Fruit fly (Drosophila melanogaster) whole organism, wandering third instar larva: ENCODE results near the gene Hmgcr.
A peak's percentile ranks its signal among the peaks of the same experiment; 100 is the strongest.

Experiments used
- Abd-B ChIP-seq: fragments of >200 bp; optimal IDR thresholded peaks from 2 replicates; lab custom pipeline; 2017; ENCODE audit warnings: missing biosample characterization, missing genetic modification characterization
- CG32264 ChIP-seq: fragments of 200-800 bp; sonication (Bioruptor generic); optimal IDR thresholded peaks from 2 replicates; lab custom pipeline; 2016; ENCODE audit warnings: missing biosample characterization, missing genetic modification characterization
- CG9705 ChIP-seq: fragments of 200-800 bp; sonication (Bioruptor generic); optimal IDR thresholded peaks from 2 replicates; lab custom pipeline; 2018; ENCODE audit warnings: missing biosample characterization, mild to moderate bottlenecking, missing genetic modification characterization
- CrebA ChIP-seq: fragments of 200-800 bp; sonication (Bioruptor generic); optimal IDR thresholded peaks from 2 replicates; lab custom pipeline; 2016; ENCODE audit warnings: missing biosample characterization, mild to moderate bottlenecking, missing genetic modification characterization, borderline replicate concordance
- Dfd ChIP-seq: fragments of >200 bp; optimal IDR thresholded peaks from 2 replicates; lab custom pipeline; 2017; ENCODE audit warnings: missing biosample characterization, missing genetic modification characterization
- Dif ChIP-seq: fragments of 200-275, 200-300 bp; sonication (Bioruptor generic); optimal IDR thresholded peaks from 2 replicates; lab custom pipeline; 2018; ENCODE audit warnings: missing biosample characterization, missing genetic modification characterization; ENCODE audit not compliant: partially characterized antibody
- GATAd ChIP-seq: sonication (Bioruptor generic); optimal IDR thresholded peaks from 2 replicates; lab custom pipeline; 2016; ENCODE audit warnings: missing biosample characterization, missing genetic modification characterization
- HLH106 ChIP-seq: fragments of 200-800 bp; optimal IDR thresholded peaks from 3 replicates; lab custom pipeline; 2019; ENCODE audit warnings: missing biosample characterization, mild to moderate bottlenecking, missing genetic modification characterization, moderate library complexity
- Hnf4 ChIP-seq: fragments of 200-800 bp; sonication (Bioruptor generic); optimal IDR thresholded peaks from 2 replicates; lab custom pipeline; 2016; ENCODE audit warnings: missing biosample characterization, mild to moderate bottlenecking, missing genetic modification characterization
- Hr78 ChIP-seq: fragments of >200 bp; optimal IDR thresholded peaks from 2 replicates; lab custom pipeline; 2017; ENCODE audit warnings: missing biosample characterization, missing genetic modification characterization
- Hr83 ChIP-seq: fragments of 200-300 bp; sonication (Bioruptor generic); optimal IDR thresholded peaks from 2 replicates; lab custom pipeline; 2016; ENCODE audit warnings: missing biosample characterization, mild to moderate bottlenecking, missing genetic modification characterization, moderate library complexity; ENCODE audit not compliant: poor library complexity, severe bottlenecking
- Jra ChIP-seq: sonication (Bioruptor generic); optimal IDR thresholded peaks from 2 replicates; lab custom pipeline; 2016; ENCODE audit warnings: missing biosample characterization, missing genetic modification characterization
- Mio ChIP-seq: sonication (Bioruptor generic); optimal IDR thresholded peaks from 2 replicates; lab custom pipeline; 2016; ENCODE audit warnings: missing biosample characterization, missing genetic modification characterization
- Myc ChIP-seq: fragments of >200 bp; optimal IDR thresholded peaks from 2 replicates; lab custom pipeline; 2017
- N ChIP-seq: fragments of >200 bp; optimal IDR thresholded peaks from 2 replicates; lab custom pipeline; 2018; ENCODE audit warnings: missing biosample characterization, missing external identifiers, missing genetic modification characterization
- OdsH ChIP-seq: fragments of 200-800 bp; sonication (Bioruptor generic); optimal IDR thresholded peaks from 2 replicates; lab custom pipeline; 2016; ENCODE audit warnings: missing biosample characterization, mild to moderate bottlenecking, missing genetic modification characterization
- Rel ChIP-seq, 2 experiments: fragments of 200-800 bp; sonication (Bioruptor generic) in 1 of 2; optimal IDR thresholded peaks; 2 replicates in 1 of 2; 3 replicates in 1 of 2; lab custom pipeline; 2016 to 2019; ENCODE audit warnings: mild to moderate bottlenecking in 2 of 2, missing biosample characterization in 2 of 2, missing genetic modification characterization in 2 of 2, moderate library complexity in 1 of 2
- Sp1 ChIP-seq: fragments of 200-800 bp; sonication (Bioruptor generic); optimal IDR thresholded peaks from 3 replicates; lab custom pipeline; 2019; ENCODE audit warnings: missing biosample characterization, mild to moderate bottlenecking, missing genetic modification characterization, moderate library complexity
- Vsx2 ChIP-seq: fragments of 200-300, 225-300 bp; sonication (Bioruptor generic); optimal IDR thresholded peaks from 2 replicates; lab custom pipeline; 2018; ENCODE audit warnings: missing biosample characterization, missing genetic modification characterization; ENCODE audit not compliant: partially characterized antibody
- br ChIP-seq: fragments of 200-800 bp; sonication (Bioruptor generic); optimal IDR thresholded peaks from 2 replicates; lab custom pipeline; 2016; ENCODE audit warnings: missing biosample characterization, missing genetic modification characterization
- brk ChIP-seq: fragments of 200-800 bp; sonication (Bioruptor generic); optimal IDR thresholded peaks from 2 replicates; lab custom pipeline; 2016; ENCODE audit warnings: missing biosample characterization, mild to moderate bottlenecking, missing genetic modification characterization
- dl ChIP-seq, 2 experiments: fragments of 175-275, 200-275 bp in 1 of 2; fragments of 200-275 bp in 1 of 2; sonication (Bioruptor generic); optimal IDR thresholded peaks; lab custom pipeline; 2018; ENCODE audit warnings: mild to moderate bottlenecking in 2 of 2, missing biosample characterization in 2 of 2, missing genetic modification characterization in 2 of 2, moderate library complexity in 2 of 2; ENCODE audit not compliant: partially characterized antibody in 2 of 2, insufficient read depth in 1 of 2
- dmrt93B ChIP-seq: fragments of 200-800 bp; sonication (Bioruptor generic); optimal IDR thresholded peaks from 2 replicates; lab custom pipeline; 2018; ENCODE audit warnings: missing biosample characterization, mild to moderate bottlenecking, missing genetic modification characterization
- dsf ChIP-seq: sonication (Bioruptor generic); optimal IDR thresholded peaks from 2 replicates; lab custom pipeline; 2016; ENCODE audit warnings: missing biosample characterization, missing genetic modification characterization, borderline replicate concordance
- ey ChIP-seq: fragments of 200-800 bp; sonication (Bioruptor generic); optimal IDR thresholded peaks from 2 replicates; lab custom pipeline; 2016; ENCODE audit warnings: missing biosample characterization, missing genetic modification characterization
- foxo ChIP-seq, 2 experiments: fragments of 200-800 bp; sonication (Bioruptor generic); optimal IDR thresholded peaks; 2 replicates in 1 of 2; 3 replicates in 1 of 2; lab custom pipeline; 2016 to 2017; ENCODE audit warnings: missing biosample characterization in 2 of 2, missing genetic modification characterization in 2 of 2
- fru ChIP-seq: fragments of 200-800 bp; sonication (Bioruptor generic); optimal IDR thresholded peaks from 3 replicates; lab custom pipeline; 2016; ENCODE audit warnings: missing biosample characterization, mild to moderate bottlenecking, missing genetic modification characterization
- h ChIP-seq: fragments of 200-800 bp; sonication (Bioruptor generic); optimal IDR thresholded peaks from 3 replicates; lab custom pipeline; 2016; ENCODE audit warnings: missing biosample characterization, mild to moderate bottlenecking, missing genetic modification characterization
- jim ChIP-seq: fragments of 175-275, 200-325 bp; sonication (Bioruptor generic); optimal IDR thresholded peaks from 2 replicates; lab custom pipeline; 2016; ENCODE audit warnings: missing biosample characterization, mild to moderate bottlenecking, missing genetic modification characterization
- lola ChIP-seq: fragments of >200 bp; optimal IDR thresholded peaks from 2 replicates; lab custom pipeline; 2017; ENCODE audit warnings: missing biosample characterization, missing genetic modification characterization
- pan ChIP-seq: fragments of >200 bp; optimal IDR thresholded peaks from 2 replicates; lab custom pipeline; 2017
- psq ChIP-seq: fragments of 200-800 bp; sonication (Bioruptor generic); optimal IDR thresholded peaks from 3 replicates; lab custom pipeline; 2017; ENCODE audit warnings: missing biosample characterization, mild to moderate bottlenecking, missing genetic modification characterization, moderate library complexity
- rgr ChIP-seq: fragments of 200-800 bp; sonication (Bioruptor generic); optimal IDR thresholded peaks from 3 replicates; lab custom pipeline; 2016; ENCODE audit warnings: missing biosample characterization, mild to moderate bottlenecking, missing genetic modification characterization
- sage ChIP-seq: fragments of 200-800 bp; sonication (Bioruptor generic); optimal IDR thresholded peaks from 2 replicates; lab custom pipeline; 2016; ENCODE audit warnings: missing biosample characterization, mild to moderate bottlenecking, missing genetic modification characterization
- sv ChIP-seq: fragments of 200-800 bp; sonication (Bioruptor generic); optimal IDR thresholded peaks from 3 replicates; lab custom pipeline; 2016; ENCODE audit warnings: missing biosample characterization, missing genetic modification characterization
- tai ChIP-seq: sonication (Bioruptor generic); optimal IDR thresholded peaks from 2 replicates; lab custom pipeline; 2016; ENCODE audit warnings: missing biosample characterization, missing genetic modification characterization
- usp ChIP-seq: fragments of >200 bp; optimal IDR thresholded peaks from 2 replicates; lab custom pipeline; 2017; ENCODE audit warnings: missing biosample characterization, missing genetic modification characterization
- woc ChIP-seq: sonication (Bioruptor generic); optimal IDR thresholded peaks from 2 replicates; lab custom pipeline; 2016; ENCODE audit warnings: missing biosample characterization, mild to moderate bottlenecking, missing genetic modification characterization

Hmgcr gene

dm6 chr3R:23722680-23723372 lies 10.3 kb upstream of the Hmgcr start, which contains the start of gene CG10365:
TSS of gene CG10365 (plus strand) at chr3R:23723331.
- peak; percentile 18 for TF ChIP-seq Vsx2 (GFP tag; lab: Kevin White, UChicago)
- TF ChIP-seq fru (GFP tag; lab: Kevin White, UChicago): peak; percentile 81
- no peak for TF ChIP-seq Jra
- no peak for TF ChIP-seq dsf (GFP tag; lab: Kevin White, UChicago)
- TF ChIP-seq foxo (GFP tag; optimal IDR thresholded peaks at IDR 0.05; lab: Kevin White, UChicago): peak in 1 of 2 experiments; percentile 91
- peak; percentile 35 for TF ChIP-seq dmrt93B (GFP tag; lab: Kevin White, UChicago)
- TF ChIP-seq Dif: peak; percentile 88
- no peak for TF ChIP-seq lola
- TF ChIP-seq tai (GFP tag; lab: Kevin White, UChicago): peak; percentile 7
- peak; percentile 85 for TF ChIP-seq psq (GFP tag; lab: Kevin White, UChicago)
- no peak for TF ChIP-seq CrebA (GFP tag; lab: Kevin White, UChicago)
- no peak for TF ChIP-seq Dfd (GFP tag; lab: Kevin White, UChicago)
- TF ChIP-seq dl (GFP tag; optimal IDR thresholded peaks at IDR 0.05; lab: Kevin White, UChicago; ENCODE audit: insufficient read depth in 1 of 2, partially characterized antibody in 2 of 2): peak; percentile 50 to 80
- TF ChIP-seq Hnf4: peak; percentile 52
- peak; percentile 76 for TF ChIP-seq HLH106 (tag; lab: Kevin White, UChicago)
- peak; percentile 53 for TF ChIP-seq woc (GFP tag; lab: Kevin White, UChicago)
- TF ChIP-seq Abd-B: no peak
- peak; percentile 85 for TF ChIP-seq rgr (GFP tag; lab: Kevin White, UChicago)
- peak; percentile 93 for TF ChIP-seq Sp1 (GFP tag; lab: Kevin White, UChicago)
- TF ChIP-seq pan: no peak
- peak; percentile 76 for TF ChIP-seq h
- no peak for TF ChIP-seq sv (GFP tag; lab: Kevin White, UChicago)
- no peak for TF ChIP-seq GATAd (GFP tag; lab: Kevin White, UChicago)
- peak; percentile 21 for TF ChIP-seq CG9705 (GFP tag; lab: Kevin White, UChicago)
- TF ChIP-seq ey (GFP tag; lab: Kevin White, UChicago): peak; percentile 43
- TF ChIP-seq OdsH: peak; percentile 91
- no peak for TF ChIP-seq Rel (GFP tag; optimal IDR thresholded peaks at IDR 0.05; lab: Kevin White, UChicago)
- TF ChIP-seq Rel (tag; optimal IDR thresholded peaks at IDR 0.05; lab: Kevin White, UChicago): peak; percentile 2
- peak; percentile 69 for TF ChIP-seq brk (GFP tag; lab: Kevin White, UChicago)
- TF ChIP-seq Myc: no peak
- TF ChIP-seq, all 38 proteins: peak for 19

- TF ChIP-seq sage (peak; percentile 34), Mio (GFP tag; lab: Kevin White, UChicago) (no peak), OdsH (no peak), dmrt93B (GFP tag; lab: Kevin White, UChicago) (no peak), Sp1 (GFP tag; lab: Kevin White, UChicago) (peak; percentile 2), N (GFP tag; lab: Kevin White, UChicago) (no peak), pan (no peak), foxo (GFP tag; optimal IDR thresholded peaks at IDR 0.05; lab: Kevin White, UChicago) (peak in 1 of 2 experiments; percentile 51), HLH106 (tag; lab: Kevin White, UChicago) (peak; percentile 10), psq (GFP tag; lab: Kevin White, UChicago) (no peak), Vsx2 (GFP tag; lab: Kevin White, UChicago) (no peak), CG9705 (GFP tag; lab: Kevin White, UChicago) (no peak), Jra (peak; percentile 17), CG32264 (GFP tag; lab: Kevin White, UChicago) (no peak), Hr78 (no peak), h (peak; percentile 45), CrebA (GFP tag; lab: Kevin White, UChicago) (no peak), br (GFP tag; lab: Kevin White, UChicago) (peak; percentile 11), Hnf4 (no peak), tai (GFP tag; lab: Kevin White, UChicago) (peak; percentile 51), Rel (GFP tag; optimal IDR thresholded peaks at IDR 0.05; lab: Kevin White, UChicago) (no peak), Rel (tag; optimal IDR thresholded peaks at IDR 0.05; lab: Kevin White, UChicago) (no peak), Dfd (GFP tag; lab: Kevin White, UChicago) (no peak), usp (GFP tag; lab: Kevin White, UChicago) (no peak), woc (GFP tag; lab: Kevin White, UChicago) (no peak), lola (no peak), fru (GFP tag; lab: Kevin White, UChicago) (peak; percentile 24), Hr83 (peak; percentile 70), ey (GFP tag; lab: Kevin White, UChicago) (no peak), sv (GFP tag; lab: Kevin White, UChicago) (no peak), GATAd (GFP tag; lab: Kevin White, UChicago) (no peak), jim (GFP tag; lab: Kevin White, UChicago) (no peak), rgr (GFP tag; lab: Kevin White, UChicago) (peak; percentile 15), Myc (no peak), Abd-B (no peak), brk (GFP tag; lab: Kevin White, UChicago) (no peak), Dif (peak; percentile 74), dsf (GFP tag; lab: Kevin White, UChicago) (no peak), dl (GFP tag; optimal IDR thresholded peaks at IDR 0.05; lab: Kevin White, UChicago; ENCODE audit: insufficient read depth in 1 of 2, partially characterized antibody in 2 of 2) (peak; percentile 22 to 38)
Observed at dm6 chr3R:23723381-23724034, 9.6 kb upstream of the Hmgcr start.
